Fruit fly (Drosophila melanogaster): ENCODE measurements around the gene CG14079.

Gene CG14079

DNA sequence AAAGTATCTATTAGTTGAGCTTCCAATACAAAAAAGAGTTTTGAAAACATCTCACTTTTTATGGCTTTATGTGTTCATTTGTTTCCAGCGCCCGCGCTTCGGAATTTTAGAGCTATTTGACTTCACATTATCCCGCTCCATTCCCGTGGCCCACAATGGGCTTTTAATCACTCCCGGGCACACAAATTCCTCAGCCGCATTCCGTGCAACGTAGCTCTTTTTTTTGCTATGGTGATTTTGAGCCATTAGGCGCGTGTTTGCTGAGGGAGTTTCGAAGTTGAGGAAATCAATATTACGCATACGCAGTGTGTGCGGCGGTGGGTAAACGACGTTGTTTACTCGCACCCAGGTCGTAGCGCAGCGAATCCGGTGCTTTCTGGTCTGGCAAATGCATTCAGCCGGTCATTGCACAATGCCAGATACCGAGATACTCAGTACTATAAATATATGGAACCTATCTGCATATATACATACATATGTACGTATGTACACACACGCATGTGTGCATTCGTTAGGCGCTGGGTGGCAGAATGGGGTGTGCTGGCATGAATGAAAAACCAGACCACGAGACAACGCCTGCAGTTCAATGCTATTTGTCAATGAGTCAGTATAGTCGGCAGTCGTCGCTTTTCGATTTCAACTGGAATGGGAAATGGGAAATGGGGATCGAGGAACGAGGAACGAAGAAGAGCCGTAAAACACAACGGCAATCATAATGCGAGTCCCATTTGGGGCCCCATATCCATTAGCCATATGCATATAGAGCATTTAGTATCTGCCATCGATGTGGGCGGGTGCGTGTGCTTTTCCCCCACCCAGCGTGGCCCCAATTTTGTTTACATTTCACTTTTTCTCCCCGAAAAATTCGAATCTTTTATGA, 24.5 kb upstream of the CG14079 start:
- TF ChIP-seq noc (tag; optimal IDR thresholded peaks at IDR 0.05), result no peak

- no peak for TF ChIP-seq noc (tag; optimal IDR thresholded peaks at IDR 0.05)
Measured at dm6 chr3L:19073909-19074239, 23.9 kb upstream of the CG14079 start.

DNA sequence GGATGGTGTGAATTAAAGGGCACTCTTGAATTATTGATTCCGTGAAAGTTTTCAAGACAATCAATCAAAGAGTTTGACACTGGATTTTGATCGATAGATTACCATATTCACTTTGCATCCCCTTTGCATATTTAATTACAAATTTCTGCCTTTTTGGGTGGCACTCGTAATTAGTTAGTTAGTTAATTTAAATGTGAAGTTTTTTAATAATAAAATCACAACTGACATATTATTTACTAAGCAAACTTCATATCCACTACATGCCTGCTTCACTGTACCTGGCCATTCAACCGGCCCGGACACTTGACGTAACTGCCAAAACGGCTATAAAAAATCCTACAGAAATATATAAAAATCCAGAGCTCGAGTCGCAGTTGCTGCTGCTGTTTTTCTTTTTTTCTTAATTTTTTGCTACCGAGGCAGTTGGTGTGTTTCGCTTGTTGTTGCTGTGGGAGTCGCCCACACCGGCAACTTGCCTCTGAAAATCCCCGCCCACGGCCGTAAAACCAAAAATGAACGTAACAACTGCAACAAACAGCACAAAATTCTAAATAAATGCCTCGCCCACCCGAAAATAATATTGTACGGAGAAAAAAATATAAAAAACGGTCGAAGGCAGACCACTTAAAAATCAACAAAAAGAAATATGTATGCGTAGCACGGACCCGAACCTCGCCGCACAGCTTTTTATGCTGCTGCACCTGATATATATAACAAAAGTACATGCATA, 23.0 kb upstream of the CG14079 start:
- no peak for TF ChIP-seq noc (tag; optimal IDR thresholded peaks at IDR 0.05)

DNA sequence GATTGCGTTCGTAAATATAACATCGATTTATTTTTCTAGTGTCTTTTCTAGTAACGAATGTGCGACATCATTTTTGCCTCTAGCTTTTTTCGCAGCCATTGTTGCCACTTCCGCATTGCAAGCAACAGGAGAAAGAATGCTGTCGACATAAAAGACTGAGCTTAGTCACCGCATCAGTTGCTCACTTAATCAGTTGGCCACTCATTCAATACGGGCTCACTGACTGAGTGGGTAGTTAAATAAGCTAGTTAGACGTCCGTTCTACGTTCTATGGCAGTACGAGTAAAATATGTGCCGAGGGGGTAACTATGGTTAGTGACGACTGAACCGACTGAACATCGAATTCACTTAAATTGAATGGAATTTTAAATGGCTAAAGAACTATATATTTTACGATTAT, 21.8 kb upstream of the CG14079 start:
- TF ChIP-seq noc (tag; optimal IDR thresholded peaks at IDR 0.05), result no peak

dm6 chr3L:19078444-19078843, 19.4 kb upstream of the CG14079 start:
- TF ChIP-seq noc (tag; optimal IDR thresholded peaks at IDR 0.05), result no peak

dm6 chr3L:19079067-19079466, 18.7 kb upstream of the CG14079 start:
- no peak for TF ChIP-seq noc (tag; optimal IDR thresholded peaks at IDR 0.05)

DNA sequence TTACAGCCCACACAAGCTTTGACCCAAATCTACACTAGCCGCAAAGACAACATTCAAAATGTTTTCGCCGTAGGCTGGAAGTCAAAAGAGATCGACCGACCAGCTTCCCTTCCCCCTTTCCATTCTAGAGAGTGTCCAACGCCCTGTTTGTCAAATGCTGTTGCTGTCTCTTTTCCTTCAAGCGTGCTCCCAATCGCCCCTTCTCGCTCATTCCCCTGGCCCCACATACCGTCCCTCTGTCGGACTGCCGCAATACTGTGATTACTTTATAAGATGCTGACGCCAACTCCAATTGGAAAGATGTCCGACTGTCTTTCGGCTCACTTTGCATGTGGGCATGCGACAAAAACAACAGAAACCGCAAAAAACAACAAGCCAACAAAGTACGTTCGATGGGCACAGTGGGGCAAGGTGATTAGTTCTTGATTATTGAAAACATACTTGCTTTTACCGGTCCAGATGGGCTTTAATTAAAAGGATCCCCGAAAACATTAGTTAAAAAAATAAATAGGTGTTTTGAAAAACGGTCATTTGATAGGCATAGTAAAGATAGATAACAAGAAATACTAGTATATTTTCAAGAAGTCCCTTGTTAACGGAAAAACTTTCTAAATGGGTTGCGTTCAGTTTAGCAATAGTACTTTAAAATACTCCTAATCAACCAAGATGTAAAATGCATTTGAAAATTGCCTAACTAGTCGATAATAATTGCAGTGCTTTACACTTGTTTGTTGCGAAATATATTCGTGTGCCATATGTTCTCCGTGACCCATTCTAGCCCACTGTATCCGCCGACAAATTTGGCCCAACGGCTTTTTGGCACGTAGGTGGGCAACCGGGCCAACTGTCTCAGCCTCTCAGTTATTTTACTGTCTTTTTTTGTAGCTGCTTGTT, 17.8 kb upstream of the CG14079 start:
- peak; percentile 31 for TF ChIP-seq noc (tag; optimal IDR thresholded peaks at IDR 0.05)

DNA sequence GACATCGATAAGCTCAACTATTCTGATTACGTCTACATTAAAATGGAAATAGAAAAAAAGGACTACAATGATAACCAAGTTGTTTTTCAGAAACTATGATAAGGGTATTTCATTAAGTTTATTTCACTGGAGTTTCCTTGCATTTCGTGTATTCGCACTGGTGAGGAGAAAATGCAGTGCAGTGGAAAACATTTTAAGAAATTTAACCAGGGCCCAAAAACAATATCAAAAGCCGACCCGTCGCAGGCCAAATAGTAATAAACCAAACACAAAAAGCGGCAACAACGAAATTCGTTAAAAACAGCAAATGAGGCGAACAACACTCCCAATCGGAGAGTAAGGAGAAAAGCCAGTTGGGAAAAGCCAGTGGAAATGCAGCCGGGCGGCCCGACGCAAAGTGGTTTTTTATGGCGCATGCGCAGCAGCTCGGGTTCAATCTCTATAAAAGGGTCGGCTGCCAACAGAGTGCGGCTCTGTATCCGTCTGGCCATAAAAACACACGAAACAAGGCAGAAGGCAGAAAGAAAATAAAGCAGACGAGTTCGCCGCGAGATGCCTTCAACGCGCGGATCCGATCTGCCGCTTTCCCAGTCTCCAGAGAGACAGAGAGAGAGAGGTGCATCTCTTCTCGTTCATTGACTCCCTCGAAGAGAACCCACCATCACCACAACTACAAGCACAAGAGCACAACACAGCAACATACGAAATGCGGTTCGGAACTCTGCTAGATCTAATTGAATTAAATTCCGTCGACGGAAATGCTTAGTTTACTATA, 16.7 kb upstream of the CG14079 start:
- no peak for TF ChIP-seq noc (tag; optimal IDR thresholded peaks at IDR 0.05)

- TF ChIP-seq noc (tag; optimal IDR thresholded peaks at IDR 0.05), result no peak
Measured at dm6 chr3L:19083126-19083525, 14.7 kb upstream of the CG14079 start.

DNA sequence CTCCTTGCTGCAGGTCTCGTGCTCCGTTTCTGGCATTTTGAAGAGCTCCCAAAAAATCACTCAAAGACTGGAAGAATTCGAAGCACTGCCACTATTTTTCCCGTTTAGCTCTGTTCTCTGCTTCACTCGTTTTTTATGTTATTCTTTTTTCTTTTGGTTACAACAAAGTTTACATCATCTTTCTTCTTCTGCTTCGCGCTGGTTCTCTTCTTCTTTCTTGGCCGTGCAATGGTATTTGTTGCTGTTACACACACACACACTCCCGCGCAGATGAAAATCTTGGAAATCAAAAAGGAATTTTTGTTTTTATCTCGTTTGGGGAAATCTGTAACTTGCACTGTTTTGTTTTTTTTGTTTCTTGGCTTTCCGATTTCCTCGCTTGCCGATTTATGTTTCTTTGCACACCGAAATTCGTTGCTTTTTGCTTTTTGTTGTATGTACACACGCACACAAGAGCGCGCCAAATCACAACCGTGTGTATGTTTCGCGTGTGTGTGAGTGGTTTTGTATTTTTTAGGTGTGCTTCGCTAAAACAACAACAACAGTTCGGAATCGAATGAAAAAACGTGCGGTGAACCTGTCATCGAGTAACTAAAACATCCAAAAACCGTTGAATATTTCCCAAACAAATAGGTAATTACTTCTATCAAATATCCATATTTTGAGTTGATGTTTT, 12.0 kb upstream of the CG14079 start:
- TF ChIP-seq noc (tag; optimal IDR thresholded peaks at IDR 0.05), result peak; percentile 8

dm6 chr3L:19086364-19087200, 11.2 kb upstream of the CG14079 start, which contains the start of gene Mkp3:
TSS of gene Mkp3 (minus strand) at chr3L:19086426.
- TF ChIP-seq noc (tag; optimal IDR thresholded peaks at IDR 0.05), result peak; percentile 93

DNA sequence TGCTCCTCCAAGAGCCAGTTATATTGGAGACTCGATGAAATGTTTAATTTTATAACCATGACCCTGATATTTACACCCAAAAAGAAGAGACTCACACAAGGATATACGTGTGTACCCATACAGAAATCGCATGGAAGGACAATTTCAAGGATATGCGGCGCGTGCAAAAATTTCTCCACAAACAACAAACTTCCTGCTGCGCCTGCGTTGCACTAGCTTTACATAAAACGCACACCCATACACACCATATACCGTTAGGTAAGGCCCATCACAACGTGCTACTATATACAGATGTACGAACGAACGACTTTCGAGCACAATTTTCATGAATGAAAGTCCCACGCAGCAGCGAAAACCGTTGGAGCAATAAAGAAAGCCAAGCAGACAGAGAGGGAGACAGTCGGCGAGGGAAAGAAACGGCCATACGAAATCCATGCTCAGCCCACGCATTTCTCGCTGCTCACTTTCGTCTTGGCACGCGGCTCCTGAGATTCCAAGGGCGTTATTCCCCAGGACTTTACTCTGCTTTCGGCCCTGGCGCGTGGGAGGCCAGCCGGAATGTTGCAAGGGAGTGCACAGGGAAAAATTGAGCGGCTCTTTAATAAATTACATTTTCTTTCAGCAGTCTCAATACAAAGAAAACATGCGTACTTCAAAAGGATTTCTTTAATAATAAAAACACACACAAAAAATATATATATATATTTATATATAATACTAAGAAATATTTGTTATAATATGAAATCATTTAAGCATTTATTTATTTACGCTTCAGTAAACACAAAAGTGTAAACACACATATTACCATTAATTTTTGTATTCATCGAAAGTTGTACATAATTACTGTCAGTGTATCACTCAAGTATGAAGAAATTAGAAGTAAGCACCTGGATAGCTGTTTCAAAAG, 10.2 kb upstream of the CG14079 start:
- no peak for TF ChIP-seq noc (tag; optimal IDR thresholded peaks at IDR 0.05)

dm6 chr3L:19089120-19089519, 8.7 kb upstream of the CG14079 start:
- TF ChIP-seq noc (tag; optimal IDR thresholded peaks at IDR 0.05), result no peak
